Worm (Caenorhabditis elegans): ENCODE results near the gene gcy-15.
"Not testable (repeated sequence)": the region's sequence is repeated elsewhere in the genome, so short reads cannot be mapped to it uniquely, and the experiment has no call there.

The gcy-15 gene

ce11 chrII:3185848-3186247 lies 11.0 kb downstream of the gcy-15 start:
- TF ChIP-seq him-1 (tag; optimal IDR thresholded peaks at IDR 0.05) (no peak), W03F9.2 (tag; optimal IDR thresholded peaks at IDR 0.05) (no peak), dao-5 (tag; optimal IDR thresholded peaks at IDR 0.05) (no peak)

- TF ChIP-seq W03F9.2, him-1, dao-5 (tag; optimal IDR thresholded peaks at IDR 0.05): not testable (repeated sequence)
These were observed 12.0 kb downstream of the gcy-15 start, which contains the start of gene sri-78 for ce11 chrII:3184858-3185257. sri-78 (plus strand) TSS chrII:3185158.

- not testable (repeated sequence) for TF ChIP-seq him-1, dao-5, W03F9.2 (tag; optimal IDR thresholded peaks at IDR 0.05)
These were observed 13.5 kb downstream of the gcy-15 start, which contains the start of the genes Y27F2A.6 and Y27F2A.8 for ce11 chrII:3183300-3183840. Y27F2A.6 (minus strand) TSS chrII:3183400. Y27F2A.8 (plus strand) TSS chrII:3183790.

ce11 chrII:3177663-3178062 lies 19.2 kb downstream of the gcy-15 start, which contains the start of gene sri-40:
sri-40 (plus strand) TSS chrII:3177963.
- not testable (repeated sequence) for TF ChIP-seq dao-5, W03F9.2, him-1 (tag; optimal IDR thresholded peaks at IDR 0.05)

ce11 chrII:3172176-3172575 lies 24.7 kb downstream of the gcy-15 start, which contains the start of gene Y27F2A.10:
Y27F2A.10 (minus strand) TSS chrII:3172276.
- TF ChIP-seq him-1 (tag; optimal IDR thresholded peaks at IDR 0.05) (no peak), dao-5 (tag; optimal IDR thresholded peaks at IDR 0.05) (no peak), W03F9.2 (tag; optimal IDR thresholded peaks at IDR 0.05) (no peak)

- TF ChIP-seq him-1 (tag; optimal IDR thresholded peaks at IDR 0.05) (no peak), W03F9.2 (tag; optimal IDR thresholded peaks at IDR 0.05) (no peak), dao-5 (tag; optimal IDR thresholded peaks at IDR 0.05) (no peak)
These were observed 26.8 kb downstream of the gcy-15 start, which contains the start of gene fbxc-55 for ce11 chrII:3170089-3170488. fbxc-55 (minus strand) TSS chrII:3170189.

- TF ChIP-seq W03F9.2 (tag; optimal IDR thresholded peaks at IDR 0.05): no peak
- TF ChIP-seq him-1 (tag; optimal IDR thresholded peaks at IDR 0.05): no peak
- no peak for TF ChIP-seq dao-5 (tag; optimal IDR thresholded peaks at IDR 0.05)
These were observed 37.9 kb downstream of the gcy-15 start, which contains the start of gene sri-34 for ce11 chrII:3158985-3159384. sri-34 (minus strand) TSS chrII:3159085.

ce11 chrII:3156749-3157148 lies 40.1 kb downstream of the gcy-15 start, which contains the start of gene sri-33:
sri-33 (minus strand) TSS chrII:3156849.
- TF ChIP-seq dao-5 (tag; optimal IDR thresholded peaks at IDR 0.05) (no peak), W03F9.2 (tag; optimal IDR thresholded peaks at IDR 0.05) (no peak), him-1 (tag; optimal IDR thresholded peaks at IDR 0.05) (no peak)

- TF ChIP-seq him-1 (tag; optimal IDR thresholded peaks at IDR 0.05): no peak
- no peak for TF ChIP-seq dao-5 (tag; optimal IDR thresholded peaks at IDR 0.05)
- TF ChIP-seq W03F9.2 (tag; optimal IDR thresholded peaks at IDR 0.05): no peak
These were observed 42.5 kb downstream of the gcy-15 start, which contains the start of gene sri-32 for ce11 chrII:3154383-3154782. sri-32 (minus strand) TSS chrII:3154483.

ce11 chrII:3151615-3152014 lies 45.3 kb downstream of the gcy-15 start, which contains the start of the genes T10D4.14 and T10D4.19:
T10D4.14 (minus strand) TSS chrII:3151715.
T10D4.19 (plus strand) TSS chrII:3151918.
- TF ChIP-seq dao-5 (tag; optimal IDR thresholded peaks at IDR 0.05): no peak
- no peak for TF ChIP-seq him-1 (tag; optimal IDR thresholded peaks at IDR 0.05)
- TF ChIP-seq W03F9.2 (tag; optimal IDR thresholded peaks at IDR 0.05): no peak

- TF ChIP-seq dao-5 (tag; optimal IDR thresholded peaks at IDR 0.05): no peak
- TF ChIP-seq him-1 (tag; optimal IDR thresholded peaks at IDR 0.05): no peak
- no peak for TF ChIP-seq W03F9.2 (tag; optimal IDR thresholded peaks at IDR 0.05)
These were observed 47.2 kb downstream of the gcy-15 start, which contains the start of the genes T10D4.11 and T10D4.1 for ce11 chrII:3149521-3150190. T10D4.11 (minus strand) TSS chrII:3149621. T10D4.1 (plus strand) TSS chrII:3150140.

- TF ChIP-seq him-1 (tag; optimal IDR thresholded peaks at IDR 0.05) (no peak), W03F9.2 (tag; optimal IDR thresholded peaks at IDR 0.05) (no peak), dao-5 (tag; optimal IDR thresholded peaks at IDR 0.05) (no peak)
These were observed 48.5 kb downstream of the gcy-15 start for ce11 chrII:3148404-3148803.

ce11 chrII:3145842-3146241 lies 51.0 kb downstream of the gcy-15 start, which contains the start of gene T10D4.15:
T10D4.15 (plus strand) TSS chrII:3146142.
- TF ChIP-seq W03F9.2 (tag; optimal IDR thresholded peaks at IDR 0.05) (no peak), dao-5 (tag; optimal IDR thresholded peaks at IDR 0.05) (no peak), him-1 (tag; optimal IDR thresholded peaks at IDR 0.05) (no peak)

ce11 chrII:3144552-3144951 lies 52.3 kb downstream of the gcy-15 start, which contains the start of gene sri-43:
sri-43 (minus strand) TSS chrII:3144652.
- not testable (repeated sequence) for TF ChIP-seq dao-5, him-1, W03F9.2 (tag; optimal IDR thresholded peaks at IDR 0.05)
